Fruit fly (Drosophila melanogaster) whole organism: ENCODE measurements around the gene CG34266.

Experiments used
- EcR ChIP-seq, 2 experiments: fragments of >200 bp; optimal IDR thresholded peaks; 2 replicates each; lab custom pipeline; 2017; ENCODE audit warnings: missing biosample characterization in 2 of 2, missing genetic modification characterization in 2 of 2, missing genetic modification reagents in 2 of 2
- psq ChIP-seq: fragments of >200 bp; optimal IDR thresholded peaks from 2 replicates; lab custom pipeline; 2017
- usp ChIP-seq: fragments of >200 bp; optimal IDR thresholded peaks from 2 replicates; lab custom pipeline; 2017; ENCODE audit warnings: missing biosample characterization, missing genetic modification characterization, mixed read lengths

DNA sequence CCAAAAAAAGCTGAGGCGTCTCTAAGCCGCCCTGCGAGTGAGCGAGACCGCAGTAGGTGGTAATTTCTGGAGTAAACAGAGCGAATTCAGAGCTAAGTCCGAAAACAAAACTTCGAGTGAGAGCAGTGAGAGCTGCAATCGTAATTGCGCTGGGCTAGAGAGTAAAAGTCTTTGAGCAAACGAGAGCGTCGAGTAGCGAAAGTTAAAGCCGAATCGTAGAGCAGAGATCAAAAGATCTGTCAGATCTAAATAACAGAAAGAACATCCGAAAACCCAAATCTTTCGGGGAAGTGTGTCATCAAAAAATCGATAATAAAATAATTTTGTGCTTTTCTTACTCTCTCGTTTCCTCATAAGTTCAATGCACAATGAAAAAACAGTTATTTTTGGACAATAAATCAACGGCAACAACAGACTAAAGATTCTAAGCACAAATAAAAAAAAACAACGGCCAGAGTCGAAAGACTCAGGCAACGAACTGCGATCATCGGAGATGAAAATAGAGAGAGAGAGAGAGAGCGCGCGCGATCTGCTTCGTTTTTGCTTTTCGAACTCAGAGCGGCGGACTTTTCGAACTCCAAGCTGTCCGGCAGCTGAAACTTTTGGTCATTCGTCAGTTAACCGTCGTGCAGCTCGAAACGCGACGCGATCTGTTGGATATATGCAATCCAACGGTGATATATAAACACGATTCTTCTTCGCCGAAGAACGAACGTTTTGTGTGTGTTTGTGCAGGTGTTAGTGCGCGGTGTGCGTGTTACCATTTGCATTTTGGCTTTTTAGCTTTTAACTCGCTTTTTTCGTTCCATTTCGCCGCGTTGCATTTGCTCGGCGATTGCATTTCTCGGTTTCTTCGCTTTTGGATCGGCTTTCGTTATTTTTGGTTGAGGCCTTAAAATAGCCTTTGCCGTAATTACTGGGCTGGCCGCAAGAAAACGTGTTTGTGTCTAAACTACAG lies 14.8 kb downstream of the CG34266 start, which contains the start of gene RhoGEF64C:
- TF ChIP-seq usp (GFP tag; lab: Kevin White, UChicago) (no peak), psq (lab: Kevin White, UChicago) (no peak), EcR (GFP tag; optimal IDR thresholded peaks at IDR 0.05; lab: Kevin White, UChicago) (no peak)
